Worm (Caenorhabditis elegans) whole organism, midembryonic: Measurements from ENCODE around the gene nlp-101.

Experiments used
- T22C8.4 ChIP-seq: fragments of 200-800 bp; sonication (Bioruptor generic); IDR thresholded peaks from 2 replicates; pipeline ENCODE4 v1.3.6; 2022; ENCODE audit warnings: missing genetic modification characterization, missing compliant biosample characterization
- flt-1 ChIP-seq: fragments of 200-800 bp; sonication (Bioruptor generic); IDR thresholded peaks from 2 replicates; pipeline ENCODE4 v1.3.6; 2022; ENCODE audit warnings: missing genetic modification characterization, missing compliant biosample characterization
- klf-2 ChIP-seq: fragments of 200-800 bp; sonication (Bioruptor generic); conservative IDR thresholded peaks from 2 replicates; pipeline ENCODE4 v1.3.6; 2022; ENCODE audit warnings: missing genetic modification reagents, missing genetic modification characterization, missing compliant biosample characterization
- med-1 ChIP-seq: sonication (generic microtip); optimal IDR thresholded peaks from 2 replicates; lab custom pipeline; 2017; ENCODE audit warnings: missing genetic modification characterization, mild to moderate bottlenecking, missing compliant biosample characterization, antibody characterized with exemption, missing genetic modification reagents; ENCODE audit not compliant: insufficient read depth
- ref-1 ChIP-seq: fragments of 200-800 bp; sonication (Bioruptor generic); conservative IDR thresholded peaks from 2 replicates; pipeline ENCODE4 v1.3.6; 2022; ENCODE audit warnings: missing genetic modification reagents, missing genetic modification characterization, missing compliant biosample characterization

ce11 chrX:7815230-7815629 is 23.5 kb upstream of the nlp-101 start:
- no peak for TF ChIP-seq klf-2 (GFP tag; lab: Robert Waterston, UW)
- no peak for TF ChIP-seq med-1 (GFP tag; lab: Kevin White, UChicago)
- no peak for TF ChIP-seq flt-1 (GFP tag; lab: Robert Waterston, UW)
- TF ChIP-seq T22C8.4 (GFP tag; lab: Robert Waterston, UW): no peak
- TF ChIP-seq ref-1 (GFP tag; lab: Robert Waterston, UW): no peak
